Worm (Caenorhabditis elegans) whole organism, mixed stage, embryonic: ENCODE measurements around the gene Y57G11B.2.

Source experiments
- lin-13 ChIP-seq: fragments of 150-350 bp; optimal IDR thresholded peaks from 2 replicates; lab custom pipeline; 2014; ENCODE audit warnings: missing biosample characterization, missing genetic modification characterization
- lin-32 ChIP-seq: fragments of 200-800 bp; sonication (Bioruptor generic); optimal IDR thresholded peaks from 2 replicates; lab custom pipeline; 2018; ENCODE audit warnings: mild to moderate bottlenecking, missing genetic modification characterization, missing compliant biosample characterization
- nhr-12 ChIP-seq: fragments of 150-350 bp; optimal IDR thresholded peaks from 2 replicates; lab custom pipeline; 2014; ENCODE audit warnings: missing biosample characterization, missing genetic modification characterization
- nhr-237 ChIP-seq: fragments of 150-350 bp; optimal IDR thresholded peaks from 2 replicates; lab custom pipeline; 2014; ENCODE audit warnings: missing biosample characterization, missing genetic modification characterization
- nhr-76 ChIP-seq: sonication (generic microtip); optimal IDR thresholded peaks from 2 replicates; lab custom pipeline; 2017; ENCODE audit warnings: missing biosample characterization, missing genetic modification characterization
- snpc-4 ChIP-seq: fragments of 150-350 bp; optimal IDR thresholded peaks from 2 replicates; lab custom pipeline; 2014; ENCODE audit warnings: missing biosample characterization, missing genetic modification characterization

ce11 chrIV:14573068-14573467, 7.9 kb downstream of the Y57G11B.2 start:
- no peak for TF ChIP-seq lin-13 (tag; lab: Kevin White, UChicago)
- no peak for TF ChIP-seq lin-32
- no peak for TF ChIP-seq nhr-237 (tag; lab: Kevin White, UChicago)
- TF ChIP-seq nhr-76, result no peak
- TF ChIP-seq nhr-12 (tag; lab: Kevin White, UChicago), result no peak
- TF ChIP-seq snpc-4 (tag; lab: Kevin White, UChicago), result no peak
